Worm (Caenorhabditis elegans) whole organism, L1 larva: ENCODE results near the gene srd-2.

Experiments
- C16A3.4 ChIP-seq: fragments of 150-350 bp; optimal IDR thresholded peaks from 2 replicates; lab custom pipeline; 2014; ENCODE audit warnings: missing biosample characterization, missing genetic modification characterization
- C34B4.2 ChIP-seq: sonication (generic microtip); optimal IDR thresholded peaks from 2 replicates; lab custom pipeline; 2017; ENCODE audit warnings: mild to moderate bottlenecking, missing genetic modification characterization, missing compliant biosample characterization
- F16B12.6 ChIP-seq: fragments of 150-350 bp; optimal IDR thresholded peaks from 2 replicates; lab custom pipeline; 2014; ENCODE audit warnings: missing biosample characterization, missing genetic modification characterization
- alr-1 ChIP-seq: fragments of 200-800 bp; sonication (Bioruptor generic); optimal IDR thresholded peaks from 2 replicates; lab custom pipeline; 2018; ENCODE audit warnings: borderline replicate concordance, mild to moderate bottlenecking, missing genetic modification characterization, missing compliant biosample characterization
- ceh-63 ChIP-seq: fragments of 200-800 bp; sonication (Bioruptor generic); optimal IDR thresholded peaks from 2 replicates; lab custom pipeline; 2018; ENCODE audit warnings: mild to moderate bottlenecking, missing genetic modification characterization, missing compliant biosample characterization
- ceh-8 ChIP-seq: fragments of 200-800 bp; sonication (Bioruptor generic); optimal IDR thresholded peaks from 2 replicates; lab custom pipeline; 2018; ENCODE audit warnings: mild to moderate bottlenecking, missing genetic modification characterization, moderate library complexity, missing compliant biosample characterization
- ceh-82 ChIP-seq, 3 experiments: fragments of 150-350 bp in 1 of 3; sonication (generic microtip) in 2 of 3; optimal IDR thresholded peaks; 2 replicates each; lab custom pipeline; 2014 to 2017; ENCODE audit warnings: missing biosample characterization in 3 of 3, missing genetic modification characterization in 3 of 3
- ceh-88 ChIP-seq: fragments of 200-800 bp; sonication (Bioruptor generic); IDR thresholded peaks from 2 replicates; pipeline ENCODE4 v1.3.6; 2022; ENCODE audit warnings: missing genetic modification characterization, missing compliant biosample characterization
- dpl-1 ChIP-seq, 3 experiments: fragments of 150-350 bp in 2 of 3; sonication (generic microtip) in 1 of 3; optimal IDR thresholded peaks; 2 replicates each; lab custom pipeline; 2014 to 2017; ENCODE audit warnings: missing biosample characterization in 3 of 3, missing genetic modification characterization in 3 of 3, missing genetic modification reagents in 3 of 3
- dsc-1 ChIP-seq: sonication (generic microtip); optimal IDR thresholded peaks from 2 replicates; lab custom pipeline; 2016; ENCODE audit warnings: mild to moderate bottlenecking, missing genetic modification characterization, missing compliant biosample characterization
- efl-1 ChIP-seq, 4 experiments: fragments of 150-350 bp; optimal IDR thresholded peaks in 3 of 4; peaks in 1 of 4; 1 replicate in 1 of 4; 2 replicates in 3 of 4; lab custom pipeline; 2014; ENCODE audit warnings: missing biosample characterization in 2 of 4, missing genetic modification characterization in 2 of 4, missing genetic modification reagents in 2 of 4
- egl-13 ChIP-seq: sonication (generic microtip); optimal IDR thresholded peaks from 2 replicates; lab custom pipeline; 2016; ENCODE audit warnings: missing genotype, missing genetic modification reagents, missing genetic modification characterization, missing compliant biosample characterization
- fkh-10 ChIP-seq: sonication (generic microtip); optimal IDR thresholded peaks from 2 replicates; lab custom pipeline; 2017; ENCODE audit warnings: missing biosample characterization, missing genetic modification reagents, missing genetic modification characterization
- fkh-8 ChIP-seq: sonication (generic microtip); optimal IDR thresholded peaks from 2 replicates; lab custom pipeline; 2016; ENCODE audit warnings: mild to moderate bottlenecking, missing genetic modification characterization, missing compliant biosample characterization
- fos-1 ChIP-seq: fragments of 150-350 bp; optimal IDR thresholded peaks from 2 replicates; lab custom pipeline; 2014; ENCODE audit warnings: missing biosample characterization, missing genetic modification characterization
- hlh-4 ChIP-seq: sonication (generic microtip); optimal IDR thresholded peaks from 2 replicates; lab custom pipeline; 2016; ENCODE audit warnings: mild to moderate bottlenecking, missing genetic modification characterization, missing compliant biosample characterization
- hpl-2 ChIP-seq: fragments of 150-350 bp; optimal IDR thresholded peaks from 2 replicates; lab custom pipeline; 2014; ENCODE audit warnings: missing biosample characterization, missing genetic modification reagents, missing genetic modification characterization
- irx-1 ChIP-seq: sonication (generic microtip); optimal IDR thresholded peaks from 2 replicates; lab custom pipeline; 2016; ENCODE audit warnings: missing genetic modification characterization, missing compliant biosample characterization
- isw-1 ChIP-seq: fragments of 200-800 bp; sonication (Bioruptor generic); IDR thresholded peaks from 2 replicates; pipeline ENCODE4 v1.3.6; 2022; ENCODE audit warnings: missing genetic modification characterization, missing compliant biosample characterization
- lin-15B ChIP-seq: fragments of 150-350 bp; sonication (generic microtip); optimal IDR thresholded peaks from 3 replicates; lab custom pipeline; 2014; ENCODE audit warnings: missing biosample characterization, missing genetic modification characterization
- lir-3 ChIP-seq: sonication (generic microtip); optimal IDR thresholded peaks from 2 replicates; lab custom pipeline; 2016; ENCODE audit warnings: mild to moderate bottlenecking, missing genetic modification characterization, moderate library complexity, missing compliant biosample characterization; ENCODE audit not compliant: poor library complexity
- lsy-2 ChIP-seq, 2 experiments: fragments of 150-350 bp; optimal IDR thresholded peaks; 2 replicates each; lab custom pipeline; 2014; ENCODE audit warnings: missing biosample characterization in 2 of 2, missing genetic modification characterization in 2 of 2
- mef-2 ChIP-seq: fragments of 150-350 bp; optimal IDR thresholded peaks from 2 replicates; lab custom pipeline; 2014; ENCODE audit warnings: missing biosample characterization, missing genetic modification characterization
- nhr-11 ChIP-seq: fragments of 150-350 bp; optimal IDR thresholded peaks from 2 replicates; lab custom pipeline; 2014; ENCODE audit warnings: missing biosample characterization, missing genetic modification characterization
- nhr-28 ChIP-seq: fragments of 150-350 bp; optimal IDR thresholded peaks from 2 replicates; lab custom pipeline; 2014; ENCODE audit warnings: missing biosample characterization, missing genetic modification characterization
- nhr-71 ChIP-seq: sonication (generic microtip); optimal IDR thresholded peaks from 2 replicates; lab custom pipeline; 2016; ENCODE audit warnings: mild to moderate bottlenecking, missing genetic modification characterization, moderate library complexity, missing compliant biosample characterization
- nhr-77 ChIP-seq: fragments of 150-350 bp; optimal IDR thresholded peaks from 2 replicates; lab custom pipeline; 2014; ENCODE audit warnings: missing biosample characterization, missing genetic modification characterization
- nhr-85 ChIP-seq: sonication (generic microtip); peaks from one replicate; lab custom pipeline; 2016; ENCODE audit warnings: missing genetic modification characterization, inconsistent platforms, missing compliant biosample characterization
- nhr-90 ChIP-seq: sonication (generic microtip); optimal IDR thresholded peaks from 2 replicates; lab custom pipeline; 2016; ENCODE audit warnings: mild to moderate bottlenecking, missing genetic modification characterization, missing compliant biosample characterization; ENCODE audit not compliant: poor library complexity
- pax-3 ChIP-seq: fragments of 200-800 bp; sonication (Bioruptor generic); optimal IDR thresholded peaks from 2 replicates; lab custom pipeline; 2018; ENCODE audit warnings: mild to moderate bottlenecking, missing genetic modification characterization, moderate library complexity, missing compliant biosample characterization
- rnt-1 ChIP-seq: sonication (generic microtip); optimal IDR thresholded peaks from 2 replicates; lab custom pipeline; 2016; ENCODE audit warnings: mild to moderate bottlenecking, missing genetic modification characterization, moderate library complexity, missing compliant biosample characterization
- skn-1 ChIP-seq: fragments of 150-350 bp; optimal IDR thresholded peaks from 2 replicates; lab custom pipeline; 2014; ENCODE audit warnings: missing biosample characterization, missing genetic modification characterization
- snpc-4 ChIP-seq: fragments of 150-350 bp; optimal IDR thresholded peaks from 2 replicates; lab custom pipeline; 2014; ENCODE audit warnings: missing biosample characterization, missing genetic modification characterization
- snu-23 ChIP-seq: sonication (generic microtip); optimal IDR thresholded peaks from 2 replicates; lab custom pipeline; 2016; ENCODE audit warnings: missing genetic modification characterization, missing compliant biosample characterization
- sup-37 ChIP-seq: fragments of 200-800 bp; sonication (Bioruptor generic); optimal IDR thresholded peaks from 2 replicates; lab custom pipeline; 2018; ENCODE audit warnings: mild to moderate bottlenecking, missing genetic modification characterization, missing compliant biosample characterization
- swsn-7 ChIP-seq: sonication (generic microtip); optimal IDR thresholded peaks from 2 replicates; lab custom pipeline; 2016; ENCODE audit warnings: missing genetic modification characterization, missing compliant biosample characterization
- tbx-2 ChIP-seq: sonication (generic microtip); optimal IDR thresholded peaks from 2 replicates; lab custom pipeline; 2016; ENCODE audit warnings: missing genetic modification characterization, missing compliant biosample characterization
- unc-30 ChIP-seq: sonication (generic microtip); optimal IDR thresholded peaks from 2 replicates; lab custom pipeline; 2017; ENCODE audit warnings: missing biosample characterization, missing genetic modification characterization
- unc-62 ChIP-seq: fragments of 150-350 bp; optimal IDR thresholded peaks from 2 replicates; lab custom pipeline; 2014; ENCODE audit warnings: missing biosample characterization, missing genetic modification reagents, missing genetic modification characterization
- unc-86 ChIP-seq: sonication (generic microtip); optimal IDR thresholded peaks from 2 replicates; lab custom pipeline; 2016; ENCODE audit warnings: missing genetic modification characterization, missing compliant biosample characterization
- unc-98 ChIP-seq: fragments of 200-800 bp; sonication (Bioruptor generic); IDR thresholded peaks from 2 replicates; pipeline ENCODE4 v1.3.6; 2022; ENCODE audit warnings: missing genetic modification characterization, missing compliant biosample characterization
- zag-1 ChIP-seq: fragments of 150-350 bp; optimal IDR thresholded peaks from 2 replicates; lab custom pipeline; 2014; ENCODE audit warnings: missing biosample characterization, missing genetic modification characterization
- ztf-11 ChIP-seq, 2 experiments: sonication (generic microtip); optimal IDR thresholded peaks; 2 replicates each; lab custom pipeline; 2016 to 2017; ENCODE audit warnings: missing genetic modification characterization in 2 of 2, missing biosample characterization in 1 of 2, missing compliant biosample characterization in 1 of 2
- ztf-4 ChIP-seq: fragments of 150-350 bp; optimal IDR thresholded peaks from 2 replicates; lab custom pipeline; 2014; ENCODE audit warnings: missing biosample characterization, missing genetic modification characterization

Gene srd-2

ce11 chrII:10197091-10197675 lies 9.5 kb upstream of the srd-2 start, which contains the start of gene R05H5.3 (continued):
- TF ChIP-seq nhr-71 (tag; lab: Kevin White, UChicago) (no peak), zag-1 (no peak), hpl-2 (GFP tag; lab: Kevin White, UChicago) (no peak), ceh-63 (no peak), dpl-1 (GFP tag; optimal IDR thresholded peaks at IDR 0.05; lab: Kevin White, UChicago) (peak; percentile 80 to 90 (median 87)), nhr-90 (tag; lab: Kevin White, UChicago) (no peak), ztf-11 (tag; optimal IDR thresholded peaks at IDR 0.05; lab: Kevin White, UChicago) (no peak), C34B4.2 (no peak), C16A3.4 (peak; percentile 67), nhr-77 (tag; lab: Kevin White, UChicago) (peak; percentile 46), ceh-88 (GFP tag; lab: Robert Waterston, UW) (no peak), skn-1 (tag; lab: Kevin White, UChicago) (peak; percentile 67), hlh-4 (no peak), irx-1 (no peak), unc-30 (no peak), snu-23 (GFP tag; lab: Kevin White, UChicago) (no peak), swsn-7 (tag; lab: Kevin White, UChicago) (peak; percentile 20), F16B12.6 (tag; lab: Kevin White, UChicago) (no peak), rnt-1 (tag; lab: Kevin White, UChicago) (peak; percentile 74), unc-86 (tag; lab: Kevin White, UChicago) (no peak), ztf-4 (no peak), unc-98 (GFP tag; lab: Robert Waterston, UW) (no peak), lir-3 (peak; percentile 37), nhr-85 (peak; percentile 49), lin-15B (tag; lab: Kevin White, UChicago) (peak; percentile 75), ceh-82 (tag; optimal IDR thresholded peaks at IDR 0.05; lab: Kevin White, UChicago) (peak in 1 of 3 experiments; percentile 66), pax-3 (tag; lab: Kevin White, UChicago) (no peak), ceh-8 (GFP tag; lab: Kevin White, UChicago) (no peak), lsy-2 (tag; optimal IDR thresholded peaks at IDR 0.05; lab: Kevin White, UChicago) (peak; percentile 44 to 86), alr-1 (no peak), snpc-4 (tag; lab: Kevin White, UChicago) (no peak), fkh-10 (GFP tag; lab: Kevin White, UChicago) (peak; percentile 75), nhr-11 (no peak), sup-37 (GFP tag; lab: Kevin White, UChicago) (no peak), nhr-28 (no peak)

- TF ChIP-seq egl-13, result no peak
- TF ChIP-seq dsc-1 (tag; lab: Kevin White, UChicago), result no peak
- no peak for TF ChIP-seq skn-1 (tag; lab: Kevin White, UChicago)
- TF ChIP-seq zag-1, result no peak
- TF ChIP-seq nhr-71 (tag; lab: Kevin White, UChicago), result no peak
- TF ChIP-seq hpl-2 (GFP tag; lab: Kevin White, UChicago), result no peak
- no peak for TF ChIP-seq unc-62 (GFP tag; lab: Kevin White, UChicago)
- TF ChIP-seq fkh-8 (tag; lab: Kevin White, UChicago), result no peak
- TF ChIP-seq efl-1 (optimal IDR thresholded peaks at IDR 0.05; lab: Kevin White, UChicago), result no peak
- TF ChIP-seq efl-1 (GFP tag; optimal IDR thresholded peaks at IDR 0.05 in 1 of 2; lab: Kevin White, UChicago), result no peak
- TF ChIP-seq ceh-82 (tag; optimal IDR thresholded peaks at IDR 0.05; lab: Kevin White, UChicago), result no peak
- TF ChIP-seq isw-1 (GFP tag; lab: Robert Waterston, UW), result no peak
- TF ChIP-seq lin-15B (tag; lab: Kevin White, UChicago), result no peak
- TF ChIP-seq unc-30, result no peak
- no peak for TF ChIP-seq fos-1 (tag; lab: Kevin White, UChicago)
- no peak for TF ChIP-seq mef-2 (tag; lab: Kevin White, UChicago)
- TF ChIP-seq tbx-2 (tag; lab: Kevin White, UChicago), result no peak
- TF ChIP-seq swsn-7 (tag; lab: Kevin White, UChicago), result no peak
- TF ChIP-seq fkh-10 (GFP tag; lab: Kevin White, UChicago), result no peak
These were observed 6.9 kb upstream of the srd-2 start, which contains the start of gene srb-6 for ce11 chrII:10194605-10195004. Gene srb-6, plus strand, starts transcription at chrII:10194905.
